Worm (Caenorhabditis elegans): ENCODE results near the gene ZK1086.2.

- TF ChIP-seq fkh-10 (GFP tag; optimal IDR thresholded peaks at IDR 0.05) (no peak), lin-13 (GFP tag; optimal IDR thresholded peaks at IDR 0.05) (no peak), aha-1 (tag; optimal IDR thresholded peaks at IDR 0.05) (no peak), unc-86 (tag; optimal IDR thresholded peaks at IDR 0.05) (no peak)
Measured at ce11 chrX:13782074-13782462, 11.4 kb downstream of the ZK1086.2 start.

Measured in whole organism, L1 larva.